Worm (Caenorhabditis elegans): ENCODE measurements around the gene C46C2.5.

The C46C2.5 gene

DNA sequence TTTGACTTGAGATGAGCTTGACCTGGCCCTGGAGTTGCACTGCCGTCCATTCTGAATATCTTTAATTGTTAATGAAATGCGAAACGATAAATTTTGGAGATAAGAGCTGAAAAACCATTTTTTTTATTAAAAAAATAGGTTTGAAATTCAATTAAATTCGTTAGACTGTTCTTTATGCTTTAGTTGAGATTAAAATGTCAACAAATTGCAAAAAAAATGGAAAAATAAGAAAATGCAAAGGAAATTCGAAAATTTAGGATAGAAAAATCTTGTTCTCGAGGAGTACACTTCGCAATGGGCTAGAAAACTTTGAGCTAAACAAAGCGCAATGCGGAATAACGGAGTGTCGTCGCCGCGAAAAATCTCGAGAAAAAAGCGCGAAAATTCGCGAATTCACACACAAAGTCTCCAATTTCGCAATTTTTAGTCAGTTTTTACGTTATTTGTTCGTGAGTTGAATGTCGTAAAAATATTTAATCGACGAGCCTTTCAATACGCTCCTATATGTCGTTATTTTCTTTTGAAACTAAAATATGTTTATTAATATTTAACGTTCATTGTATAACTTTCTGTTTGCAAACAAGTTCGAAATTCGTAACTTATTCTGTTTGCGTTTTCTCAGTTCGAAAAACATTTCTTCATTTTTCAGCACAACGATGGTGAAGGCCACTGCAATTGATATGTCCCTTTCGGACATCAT is 45.5 kb downstream of the C46C2.5 start, which contains the start of the genes rpb-12 and aly-2 (continued):
- peak; percentile 13 for TF ChIP-seq unc-130 (tag; optimal IDR thresholded peaks at IDR 0.05)
- TF ChIP-seq aly-2 (tag; optimal IDR thresholded peaks at IDR 0.05) = peak; percentile 59
- TF ChIP-seq hlh-17 (GFP tag; optimal IDR thresholded peaks at IDR 0.05; ENCODE audit: borderline replicate concordance) = no peak
- no peak for TF ChIP-seq ceh-88 (GFP tag; IDR thresholded peaks at IDR 0.05)
- TF ChIP-seq rnt-1 (tag; optimal IDR thresholded peaks at IDR 0.05) = peak; percentile 78
- peak; percentile 68 for TF ChIP-seq mep-1 (tag; optimal IDR thresholded peaks at IDR 0.05)
- TF ChIP-seq lsy-2 (tag; optimal IDR thresholded peaks at IDR 0.05) = peak; percentile 62 to 76
- TF ChIP-seq nhr-12 (tag; optimal IDR thresholded peaks at IDR 0.05) = no peak
- no peak for TF ChIP-seq irx-1 (tag; optimal IDR thresholded peaks at IDR 0.05)
- TF ChIP-seq nhr-84 (tag; optimal IDR thresholded peaks at IDR 0.05) = no peak
- TF ChIP-seq nhr-20 (tag; optimal IDR thresholded peaks at IDR 0.05) = peak; percentile 57
- TF ChIP-seq unc-98 (GFP tag; IDR thresholded peaks at IDR 0.05) = no peak
- TF ChIP-seq nhr-237 (tag; optimal IDR thresholded peaks at IDR 0.05) = no peak
- TF ChIP-seq nhr-90 (tag; optimal IDR thresholded peaks at IDR 0.05; ENCODE audit: poor library complexity) = peak; percentile 23
- TF ChIP-seq snu-23 (GFP tag; optimal IDR thresholded peaks at IDR 0.05) = peak; percentile 74
- TF ChIP-seq sup-37 (GFP tag; optimal IDR thresholded peaks at IDR 0.05) = no peak
- TF ChIP-seq nhr-11 (tag; optimal IDR thresholded peaks at IDR 0.05) = no peak
- no peak for TF ChIP-seq grh-1 (GFP tag; IDR thresholded peaks at IDR 0.05)
- no peak for TF ChIP-seq ztf-11 (tag; optimal IDR thresholded peaks at IDR 0.05)
- no peak for TF ChIP-seq unc-62 (GFP tag; optimal IDR thresholded peaks at IDR 0.05)
- peak; percentile 78 to 88 for TF ChIP-seq lin-35 (GFP tag; optimal IDR thresholded peaks at IDR 0.05)
- no peak for TF ChIP-seq fkh-10 (GFP tag; optimal IDR thresholded peaks at IDR 0.05)
- peak; percentile 67 for TF ChIP-seq lin-14 (GFP tag; optimal IDR thresholded peaks at IDR 0.05)
- no peak for TF ChIP-seq unc-86 (tag; optimal IDR thresholded peaks at IDR 0.05)
- no peak for TF ChIP-seq mef-2 (tag; optimal IDR thresholded peaks at IDR 0.05)
- TF ChIP-seq ztf-4 (tag; optimal IDR thresholded peaks at IDR 0.05) = no peak
- TF ChIP-seq jun-1 (tag; optimal IDR thresholded peaks at IDR 0.05) = peak; percentile 57
- no peak for TF ChIP-seq ets-5 (GFP tag; IDR thresholded peaks at IDR 0.05)
- TF ChIP-seq ceh-8 (GFP tag; optimal IDR thresholded peaks at IDR 0.05) = no peak
- TF ChIP-seq fkh-8 (tag; optimal IDR thresholded peaks at IDR 0.05) = peak; percentile 55
- no peak for TF ChIP-seq nhr-28 (tag; optimal IDR thresholded peaks at IDR 0.05)
- no peak for TF ChIP-seq ces-1 (GFP tag; optimal IDR thresholded peaks at IDR 0.05)
- TF ChIP-seq C16A3.4 (tag; optimal IDR thresholded peaks at IDR 0.05) = no peak
- TF ChIP-seq nhr-71 (tag; optimal IDR thresholded peaks at IDR 0.05) = peak; percentile 76
- TF ChIP-seq C34B4.2 (tag; optimal IDR thresholded peaks at IDR 0.05) = no peak
- TF ChIP-seq Y116A8C.19 (tag; optimal IDR thresholded peaks at IDR 0.05; ENCODE audit: borderline replicate concordance) = no peak
- peak; percentile 59 for TF ChIP-seq skn-1 (tag; optimal IDR thresholded peaks at IDR 0.05)
- peak; percentile 62 for TF ChIP-seq tbx-2 (tag; optimal IDR thresholded peaks at IDR 0.05)
- TF ChIP-seq nhr-76 (tag; optimal IDR thresholded peaks at IDR 0.05) = no peak
- no peak for TF ChIP-seq tlp-1 (tag; optimal IDR thresholded peaks at IDR 0.05)
- TF ChIP-seq nhr-19 (GFP tag; conservative IDR thresholded peaks at IDR 0.05) = no peak; the same call in 1 of the 2 replicates
- no peak for TF ChIP-seq ceh-63 (GFP tag; optimal IDR thresholded peaks at IDR 0.05)
- TF ChIP-seq nhr-47 (tag; optimal IDR thresholded peaks at IDR 0.05) = no peak
- no peak for TF ChIP-seq aha-1 (tag; optimal IDR thresholded peaks at IDR 0.05)

Data from whole organism, L1 larva.